Fruit fly (Drosophila melanogaster) whole organism, embryonic: ENCODE data around the gene CG6236.

Source experiments
- Atf6 ChIP-seq: fragments of 200-800 bp; sonication (Bioruptor generic); IDR thresholded peaks from 2 replicates; pipeline ENCODE4 v1.3.6; 2022; ENCODE audit warnings: missing biosample characterization, missing genetic modification characterization
- Awh ChIP-seq: fragments of 200-800 bp; sonication (Bioruptor generic); IDR thresholded peaks from 2 replicates; pipeline ENCODE4, ENCODE4 v1.3.6; 2022; ENCODE audit warnings: missing biosample characterization, missing genetic modification characterization
- B-H1 ChIP-seq: fragments of 200-800 bp; sonication (Bioruptor generic); IDR thresholded peaks from 3 replicates; pipeline ENCODE4 v1.3.6; 2022; ENCODE audit warnings: missing biosample characterization, missing genetic modification characterization
- CG11085 ChIP-seq: fragments of 200-800 bp; sonication (Bioruptor generic); IDR thresholded peaks from 2 replicates; pipeline ENCODE4 v1.3.6; 2022; ENCODE audit warnings: missing biosample characterization, missing genetic modification characterization
- CG11093 ChIP-seq: fragments of 200-800 bp; sonication (Bioruptor generic); IDR thresholded peaks from 3 replicates; pipeline ENCODE4 v1.3.6; 2022; ENCODE audit warnings: missing biosample characterization, missing genetic modification characterization
- CG11398 ChIP-seq: fragments of 200-800 bp; sonication (Bioruptor generic); optimal IDR thresholded peaks from 2 replicates; lab custom pipeline; 2016; ENCODE audit warnings: missing biosample characterization, missing genetic modification characterization
- CG11456 ChIP-seq: fragments of 200-800 bp; sonication (Bioruptor generic); IDR thresholded peaks from 3 replicates; pipeline ENCODE4 v1.3.6; 2022; ENCODE audit warnings: missing biosample characterization, missing genetic modification characterization
- CG12071 ChIP-seq: fragments of 200-800 bp; sonication (Bioruptor generic); optimal IDR thresholded peaks from 3 replicates; lab custom pipeline; 2018; ENCODE audit warnings: missing biosample characterization, mild to moderate bottlenecking, missing genetic modification characterization
- CG12744 ChIP-seq: fragments of 200-800 bp; sonication (Bioruptor generic); optimal IDR thresholded peaks from 2 replicates; lab custom pipeline; 2016; ENCODE audit warnings: missing biosample characterization, missing genetic modification characterization
- CG12942 ChIP-seq: fragments of 200-800 bp; sonication (Bioruptor generic); optimal IDR thresholded peaks from 3 replicates; lab custom pipeline; 2016; ENCODE audit warnings: missing biosample characterization, missing genetic modification characterization
- CG17361 ChIP-seq: fragments of 200-800 bp; sonication (Bioruptor generic); IDR thresholded peaks from 3 replicates; pipeline ENCODE4 v1.3.6; 2022; ENCODE audit warnings: missing biosample characterization, missing genetic modification characterization
- CG1792 ChIP-seq: fragments of 200-800 bp; sonication (Bioruptor generic); optimal IDR thresholded peaks from 2 replicates; lab custom pipeline; 2016; ENCODE audit warnings: missing biosample characterization, missing genetic modification characterization
- CG18619 ChIP-seq: fragments of 200-800 bp; sonication (Bioruptor generic); optimal IDR thresholded peaks from 3 replicates; lab custom pipeline; 2017; ENCODE audit warnings: missing biosample characterization, mild to moderate bottlenecking, missing genetic modification characterization
- CG2120 ChIP-seq: fragments of 200-800 bp; sonication (Bioruptor generic); optimal IDR thresholded peaks from 3 replicates; lab custom pipeline; 2016; ENCODE audit warnings: missing biosample characterization, missing genetic modification characterization
- CG2199 ChIP-seq: fragments of 200-800 bp; sonication (Bioruptor generic); IDR thresholded peaks from 3 replicates; pipeline ENCODE4 v1.3.6; 2022; ENCODE audit warnings: missing biosample characterization, missing genetic modification characterization
- CG2678 ChIP-seq: fragments of 200-800 bp; sonication (Bioruptor generic); optimal IDR thresholded peaks from 3 replicates; lab custom pipeline; 2019; ENCODE audit warnings: missing biosample characterization, mild to moderate bottlenecking, missing genetic modification characterization, moderate library complexity
- CG30403 ChIP-seq: fragments of 200-800 bp; sonication (Bioruptor generic); optimal IDR thresholded peaks from 3 replicates; lab custom pipeline; 2016; ENCODE audit warnings: missing biosample characterization, missing genetic modification characterization
- CG32532 ChIP-seq: fragments of 200-800 bp; sonication (Bioruptor generic); IDR thresholded peaks from 2 replicates; pipeline ENCODE4 v1.3.6; 2022; ENCODE audit warnings: missing biosample characterization, missing genetic modification characterization
- CG4707 ChIP-seq: fragments of 200-800 bp; sonication (Bioruptor generic); optimal IDR thresholded peaks from 2 replicates; lab custom pipeline; 2018; ENCODE audit warnings: missing biosample characterization, mild to moderate bottlenecking, missing genetic modification characterization, moderate library complexity
- CG6654 ChIP-seq: fragments of 200-800 bp; sonication (Bioruptor generic); optimal IDR thresholded peaks from 2 replicates; lab custom pipeline; 2017; ENCODE audit warnings: missing biosample characterization, mild to moderate bottlenecking, missing genetic modification characterization
- CG8290 ChIP-seq, 3 experiments: fragments of 200-800 bp; sonication (Bioruptor generic); optimal IDR thresholded peaks; 2 replicates each; lab custom pipeline; 2016 to 2019; ENCODE audit warnings: missing biosample characterization in 3 of 3, missing genetic modification characterization in 3 of 3, mild to moderate bottlenecking in 2 of 3, moderate library complexity in 1 of 3
- CG8765 ChIP-seq: fragments of 200-800 bp; sonication (Bioruptor generic); IDR thresholded peaks from 2 replicates; pipeline ENCODE4 v1.3.6; 2022; ENCODE audit warnings: missing biosample characterization, missing genetic modification characterization
- CG9609 ChIP-seq: fragments of 200-800 bp; sonication (Bioruptor generic); optimal IDR thresholded peaks from 3 replicates; lab custom pipeline; 2016; ENCODE audit warnings: missing biosample characterization, missing genetic modification characterization
- CG9797 ChIP-seq: fragments of 200-800 bp; sonication (Bioruptor generic); optimal IDR thresholded peaks from 3 replicates; lab custom pipeline; 2018; ENCODE audit warnings: missing biosample characterization, mild to moderate bottlenecking, missing genetic modification characterization
- CrebB ChIP-seq: fragments of 200-800 bp; sonication (Bioruptor generic); optimal IDR thresholded peaks from 3 replicates; lab custom pipeline; 2018; ENCODE audit warnings: missing biosample characterization, mild to moderate bottlenecking, missing genetic modification characterization
- Gug ChIP-seq: fragments of 200-800 bp; sonication (Bioruptor generic); IDR thresholded peaks from 4 replicates; pipeline ENCODE4 v1.3.6; 2022; ENCODE audit warnings: missing biosample characterization, missing genetic modification characterization
- Hmr ChIP-seq: fragments of 200-800 bp; sonication (Bioruptor generic); optimal IDR thresholded peaks from 3 replicates; lab custom pipeline; 2017; ENCODE audit warnings: mild to moderate bottlenecking, missing biosample characterization, missing genetic modification reagents, missing genetic modification characterization
- Med ChIP-seq: fragments of 200-800 bp; sonication (Bioruptor generic); peaks from one replicate; lab custom pipeline; 2016; ENCODE audit warnings: missing biosample characterization, missing genetic modification characterization, mild to moderate bottlenecking, inconsistent platforms, moderate library complexity
- Nf-YB ChIP-seq: fragments of 200-800 bp; sonication (Bioruptor generic); optimal IDR thresholded peaks from 3 replicates; lab custom pipeline; 2019; ENCODE audit warnings: missing biosample characterization, mild to moderate bottlenecking, missing genetic modification characterization, moderate library complexity
- NfI ChIP-seq: fragments of 200-800 bp; sonication (Bioruptor generic); optimal IDR thresholded peaks from 3 replicates; lab custom pipeline; 2018; ENCODE audit warnings: missing biosample characterization, mild to moderate bottlenecking, missing genetic modification characterization, moderate library complexity
- Optix ChIP-seq: fragments of 200-800 bp; sonication (Bioruptor generic); IDR thresholded peaks from 3 replicates; pipeline ENCODE4 v1.3.6; 2022; ENCODE audit warnings: missing biosample characterization, missing genetic modification characterization
- Ravus ChIP-seq: fragments of 200-800 bp; sonication (Bioruptor generic); IDR thresholded peaks from 2 replicates; pipeline ENCODE4 v1.3.6; 2022; ENCODE audit warnings: missing biosample characterization, missing genetic modification characterization
- TFAM ChIP-seq: fragments of 200-800 bp; sonication (Bioruptor generic); optimal IDR thresholded peaks from 2 replicates; lab custom pipeline; 2017; ENCODE audit warnings: missing biosample characterization, missing genetic modification characterization, inconsistent platforms
- Usf ChIP-seq: fragments of 200-800 bp; sonication (Bioruptor generic); optimal IDR thresholded peaks from 2 replicates; lab custom pipeline; 2017; ENCODE audit warnings: missing genotype, missing biosample characterization, missing genetic modification characterization
- ac ChIP-seq: fragments of 200-800 bp; sonication (Bioruptor generic); optimal IDR thresholded peaks from 3 replicates; lab custom pipeline; 2017; ENCODE audit warnings: missing biosample characterization, mild to moderate bottlenecking, missing genetic modification characterization
- al ChIP-seq: fragments of 200-800 bp; sonication (Bioruptor generic); IDR thresholded peaks from 2 replicates; pipeline ENCODE4 v1.3.6; 2022; ENCODE audit warnings: missing biosample characterization, missing genetic modification characterization
- bowl ChIP-seq: fragments of 200-800 bp; sonication (Bioruptor generic); IDR thresholded peaks from 2 replicates; pipeline ENCODE4 v1.3.6; 2022; ENCODE audit warnings: missing biosample characterization, missing genetic modification characterization
- dysf ChIP-seq: fragments of 200-800 bp; sonication (Bioruptor generic); IDR thresholded peaks from 3 replicates; pipeline ENCODE4 v1.3.6; 2022; ENCODE audit warnings: missing biosample characterization, missing genetic modification characterization
- fru ChIP-seq: fragments of >200 bp; optimal IDR thresholded peaks from 2 replicates; lab custom pipeline; 2017
- grn ChIP-seq: fragments of 200-800 bp; sonication (Bioruptor generic); optimal IDR thresholded peaks from 3 replicates; lab custom pipeline; 2017; ENCODE audit warnings: missing biosample characterization, missing genetic modification characterization
- gro ChIP-seq: fragments of 200-800 bp; sonication (Bioruptor generic); optimal IDR thresholded peaks from 2 replicates; lab custom pipeline; 2016; ENCODE audit warnings: missing biosample characterization, missing genetic modification characterization
- kay ChIP-seq: fragments of 200-800 bp; sonication (Bioruptor generic); optimal IDR thresholded peaks from 2 replicates; lab custom pipeline; 2016; ENCODE audit warnings: missing biosample characterization, missing genetic modification characterization
- knrl ChIP-seq: fragments of 200-800 bp; sonication (Bioruptor generic); IDR thresholded peaks from 3 replicates; pipeline ENCODE4 v1.3.6; 2022; ENCODE audit warnings: missing biosample characterization, missing genetic modification characterization; ENCODE audit not compliant: partially characterized antibody
- lbe ChIP-seq: fragments of 200-800 bp; sonication (Bioruptor generic); optimal IDR thresholded peaks from 2 replicates; lab custom pipeline; 2016; ENCODE audit warnings: missing biosample characterization, mild to moderate bottlenecking, missing genetic modification characterization
- lilli ChIP-seq: fragments of 200-800 bp; sonication (Bioruptor generic); optimal IDR thresholded peaks from 3 replicates; lab custom pipeline; 2016; ENCODE audit warnings: missing biosample characterization, missing genetic modification characterization
- maf-S ChIP-seq: fragments of 200-800 bp; sonication (Bioruptor generic); optimal IDR thresholded peaks from 2 replicates; lab custom pipeline; 2016; ENCODE audit warnings: missing biosample characterization, missing genetic modification characterization
- nau ChIP-seq: fragments of 200-800 bp; sonication (Bioruptor generic); optimal IDR thresholded peaks from 3 replicates; lab custom pipeline; 2017; ENCODE audit warnings: missing biosample characterization, mild to moderate bottlenecking, missing genetic modification characterization, missing genetic modification reagents
- ro ChIP-seq: fragments of 200-800 bp; sonication (Bioruptor generic); IDR thresholded peaks from 2 replicates; pipeline ENCODE4 v1.3.6; 2022; ENCODE audit warnings: missing biosample characterization, missing genetic modification characterization
- schlank ChIP-seq: fragments of 200-800 bp; sonication (Bioruptor generic); optimal IDR thresholded peaks from 2 replicates; lab custom pipeline; 2018; ENCODE audit warnings: missing biosample characterization, mild to moderate bottlenecking, missing genetic modification characterization
- scrt ChIP-seq: fragments of 200-800 bp; sonication (Bioruptor generic); optimal IDR thresholded peaks from 2 replicates; lab custom pipeline; 2018; ENCODE audit warnings: missing biosample characterization, mild to moderate bottlenecking, missing genetic modification characterization, moderate library complexity
- sqz ChIP-seq: fragments of 200-800 bp; sonication (Bioruptor generic); optimal IDR thresholded peaks from 3 replicates; lab custom pipeline; 2018; ENCODE audit warnings: missing biosample characterization, mild to moderate bottlenecking, missing genetic modification characterization
- tup ChIP-seq: fragments of 200-800 bp; sonication (Bioruptor generic); optimal IDR thresholded peaks from 2 replicates; lab custom pipeline; 2016; ENCODE audit warnings: missing biosample characterization, mild to moderate bottlenecking, missing genetic modification characterization, moderate library complexity

The CG6236 gene

dm6 chr3R:15291551-15292223 is 36.4 kb downstream of the CG6236 start (continued):
- no peak for TF ChIP-seq al
- no peak for TF ChIP-seq CG11093 (GFP tag; lab: Robert Waterston, UW)
- no peak for TF ChIP-seq CG6654 (GFP tag; lab: Kevin White, UChicago)
- no peak for TF ChIP-seq kay (GFP tag; lab: Kevin White, UChicago)
- no peak for TF ChIP-seq Atf6 (GFP tag; lab: Robert Waterston, UW)
- no peak for TF ChIP-seq CG2120 (GFP tag; lab: Kevin White, UChicago)
- no peak for TF ChIP-seq Gug (GFP tag; lab: Robert Waterston, UW)
- no peak for TF ChIP-seq lilli (GFP tag; lab: Kevin White, UChicago)
- TF ChIP-seq CG2199 (GFP tag; lab: Robert Waterston, UW), result no peak
- peak; percentile 23 for TF ChIP-seq grn (GFP tag; lab: Kevin White, UChicago)
- TF ChIP-seq knrl (GFP tag; lab: Robert Waterston, UW), result no peak
- no peak for TF ChIP-seq bowl (GFP tag; lab: Robert Waterston, UW)
- TF ChIP-seq CG11456 (GFP tag; lab: Robert Waterston, UW), result no peak
- no peak for TF ChIP-seq ro (GFP tag; lab: Robert Waterston, UW)
- TF ChIP-seq CG11398 (GFP tag; lab: Kevin White, UChicago), result no peak
- TF ChIP-seq maf-S (GFP tag; lab: Kevin White, UChicago), result no peak
- TF ChIP-seq CG9797 (GFP tag; lab: Kevin White, UChicago), result no peak
- TF ChIP-seq CG18619 (GFP tag; lab: Kevin White, UChicago), result no peak
- TF ChIP-seq CG12071 (GFP tag; lab: Kevin White, UChicago), result no peak
- TF ChIP-seq CG17361 (GFP tag; lab: Robert Waterston, UW), result no peak
- no peak for TF ChIP-seq Usf
- peak; percentile 54 for TF ChIP-seq lbe (GFP tag; lab: Kevin White, UChicago)
- TF ChIP-seq sqz (GFP tag; lab: Kevin White, UChicago), result no peak
- no peak for TF ChIP-seq CG32532 (GFP tag; lab: Robert Waterston, UW)
- no peak for TF ChIP-seq CG8765
- TF ChIP-seq CG11085 (GFP tag; lab: Robert Waterston, UW), result no peak
- no peak for TF ChIP-seq dysf
- no peak for TF ChIP-seq CG8290 (GFP tag; optimal IDR thresholded peaks at IDR 0.05; lab: Kevin White, UChicago)
- no peak for TF ChIP-seq CG8290 (tag; optimal IDR thresholded peaks at IDR 0.05; lab: Kevin White, UChicago)
- no peak for TF ChIP-seq TFAM
- no peak for TF ChIP-seq gro
- no peak for TF ChIP-seq CG12744 (GFP tag; lab: Kevin White, UChicago)
- no peak for TF ChIP-seq CG4707
- no peak for TF ChIP-seq Optix (GFP tag; lab: Robert Waterston, UW)
- no peak for TF ChIP-seq NfI
- TF ChIP-seq tup (GFP tag; lab: Kevin White, UChicago), result no peak
- no peak for TF ChIP-seq scrt
- peak; percentile 12 for TF ChIP-seq Med
- TF ChIP-seq CG9609 (GFP tag; lab: Kevin White, UChicago), result no peak
- no peak for TF ChIP-seq Nf-YB (GFP tag; lab: Kevin White, UChicago)
- TF ChIP-seq CG30403 (GFP tag; lab: Kevin White, UChicago), result no peak
- TF ChIP-seq fru (lab: Kevin White, UChicago), result no peak
- TF ChIP-seq B-H1 (GFP tag; lab: Robert Waterston, UW), result no peak
- no peak for TF ChIP-seq CG12942 (GFP tag; lab: Kevin White, UChicago)
- no peak for TF ChIP-seq Awh (GFP tag; lab: Robert Waterston, UW)
- no peak for TF ChIP-seq Ravus (GFP tag; lab: Robert Waterston, UW)
- no peak for TF ChIP-seq CrebB
- no peak for TF ChIP-seq nau
- peak; percentile 23 for TF ChIP-seq Hmr (GFP tag; lab: Kevin White, UChicago)
- TF ChIP-seq CG1792 (GFP tag; lab: Kevin White, UChicago), result no peak
- TF ChIP-seq ac (GFP tag; lab: Kevin White, UChicago), result no peak
- TF ChIP-seq CG2678 (tag; lab: Kevin White, UChicago), result no peak
- no peak for TF ChIP-seq schlank (tag; lab: Kevin White, UChicago)
